Fruit fly (Drosophila melanogaster) whole organism, embryonic: ENCODE data around the gene CG7627.

Experiments used
- Atf3 ChIP-seq: fragments of 200-800 bp; sonication (Bioruptor generic); optimal IDR thresholded peaks from 3 replicates; lab custom pipeline; 2016; ENCODE audit warnings: missing biosample characterization, missing genetic modification characterization
- CG10267 ChIP-seq: fragments of 200-800 bp; sonication (Bioruptor generic); optimal IDR thresholded peaks from 2 replicates; lab custom pipeline; 2018; ENCODE audit warnings: missing biosample characterization, mild to moderate bottlenecking, missing genetic modification characterization, moderate library complexity
- CG10565 ChIP-seq: fragments of 200-800 bp; sonication (Bioruptor generic); optimal IDR thresholded peaks from 3 replicates; lab custom pipeline; 2016; ENCODE audit warnings: missing biosample characterization, mild to moderate bottlenecking, missing genetic modification characterization
- CG10654 ChIP-seq: fragments of 200-800 bp; sonication (Bioruptor generic); optimal IDR thresholded peaks from 2 replicates; lab custom pipeline; 2016; ENCODE audit warnings: missing biosample characterization, missing genetic modification characterization
- CG11560 ChIP-seq: fragments of 200-800 bp; sonication (Bioruptor generic); IDR thresholded peaks from 3 replicates; pipeline ENCODE4 v1.3.6; 2022; ENCODE audit warnings: missing biosample characterization, missing genetic modification characterization
- CG11695 ChIP-seq: fragments of 200-800 bp; sonication (Bioruptor generic); IDR thresholded peaks from 3 replicates; pipeline ENCODE4 v1.3.6; 2022; ENCODE audit warnings: missing biosample characterization, missing genetic modification characterization
- CG13296 ChIP-seq: fragments of 200-800 bp; sonication (Bioruptor generic); optimal IDR thresholded peaks from 3 replicates; lab custom pipeline; 2018; ENCODE audit warnings: missing biosample characterization, mild to moderate bottlenecking, missing genetic modification characterization
- CG13624 ChIP-seq: fragments of 200-800 bp; sonication (Bioruptor generic); optimal IDR thresholded peaks from 2 replicates; lab custom pipeline; 2016; ENCODE audit warnings: missing biosample characterization, missing genetic modification characterization
- CG14860 ChIP-seq: fragments of 200-800 bp; sonication (Bioruptor generic); IDR thresholded peaks from 3 replicates; pipeline ENCODE4 v1.3.6; 2022; ENCODE audit warnings: missing biosample characterization, missing genetic modification characterization; ENCODE audit not compliant: partially characterized antibody
- CG1647 ChIP-seq: fragments of 200-800 bp; sonication (Bioruptor generic); optimal IDR thresholded peaks from 3 replicates; lab custom pipeline; 2016; ENCODE audit warnings: missing biosample characterization, missing genetic modification characterization
- CG16779 ChIP-seq: fragments of 200-800 bp; sonication (Bioruptor generic); IDR thresholded peaks from 2 replicates; pipeline ENCODE4 v1.3.6; 2022; ENCODE audit warnings: missing biosample characterization, missing genetic modification characterization
- CG16815 ChIP-seq: fragments of 200-800 bp; sonication (Bioruptor generic); optimal IDR thresholded peaks from 3 replicates; lab custom pipeline; 2017; ENCODE audit warnings: missing biosample characterization, mild to moderate bottlenecking, missing genetic modification characterization
- CG16863 ChIP-seq: fragments of 200-800 bp; sonication (Bioruptor generic); optimal IDR thresholded peaks from 3 replicates; lab custom pipeline; 2016; ENCODE audit warnings: missing biosample characterization, missing genetic modification characterization
- CG17568 ChIP-seq: fragments of 200-800 bp; sonication (Bioruptor generic); optimal IDR thresholded peaks from 2 replicates; lab custom pipeline; 2018; ENCODE audit warnings: missing biosample characterization, mild to moderate bottlenecking, missing genetic modification characterization, moderate library complexity
- CG18262 ChIP-seq: fragments of 200-800 bp; optimal IDR thresholded peaks from 3 replicates; lab custom pipeline; 2019; ENCODE audit warnings: missing biosample characterization, mild to moderate bottlenecking, missing genetic modification characterization, moderate library complexity
- CG2129 ChIP-seq: fragments of 200-800 bp; sonication (Bioruptor generic); IDR thresholded peaks from 2 replicates; pipeline ENCODE4 v1.3.6; 2022; ENCODE audit warnings: missing biosample characterization, missing genetic modification characterization; ENCODE audit not compliant: partially characterized antibody
- CG2202 ChIP-seq: fragments of 200-800 bp; sonication (Bioruptor generic); optimal IDR thresholded peaks from 2 replicates; lab custom pipeline; 2018; ENCODE audit warnings: missing biosample characterization, mild to moderate bottlenecking, missing genetic modification characterization
- CG33213 ChIP-seq: fragments of 200-800 bp; sonication (Bioruptor generic); optimal IDR thresholded peaks from 3 replicates; lab custom pipeline; 2016; ENCODE audit warnings: missing biosample characterization, missing genetic modification characterization
- CG4854 ChIP-seq: fragments of 200-800 bp; sonication (Bioruptor generic); optimal IDR thresholded peaks from 2 replicates; lab custom pipeline; 2016; ENCODE audit warnings: missing biosample characterization, missing genetic modification characterization, inconsistent platforms
- CG7357 ChIP-seq: fragments of 200-800 bp; sonication (Bioruptor generic); IDR thresholded peaks from 3 replicates; pipeline ENCODE4 v1.3.6; 2022; ENCODE audit warnings: missing biosample characterization, missing genetic modification characterization
- CG7745 ChIP-seq: fragments of 200-800 bp; sonication (Bioruptor generic); optimal IDR thresholded peaks from 2 replicates; lab custom pipeline; 2018; ENCODE audit warnings: missing biosample characterization, mild to moderate bottlenecking, missing genetic modification characterization, moderate library complexity
- CG8281 ChIP-seq: fragments of 200-800 bp; sonication (Bioruptor generic); optimal IDR thresholded peaks from 2 replicates; lab custom pipeline; 2018; ENCODE audit warnings: missing biosample characterization, mild to moderate bottlenecking, missing genetic modification characterization, moderate library complexity
- CG8359 ChIP-seq: fragments of 200-800 bp; sonication (Bioruptor generic); optimal IDR thresholded peaks from 2 replicates; lab custom pipeline; 2017; ENCODE audit warnings: missing biosample characterization, mild to moderate bottlenecking, missing genetic modification characterization, borderline replicate concordance
- CG9437 ChIP-seq: fragments of 200-800 bp; sonication (Bioruptor generic); optimal IDR thresholded peaks from 2 replicates; lab custom pipeline; 2018; ENCODE audit warnings: missing biosample characterization, mild to moderate bottlenecking, missing genetic modification characterization
- CG9609 ChIP-seq: fragments of 200-800 bp; sonication (Bioruptor generic); optimal IDR thresholded peaks from 3 replicates; lab custom pipeline; 2016; ENCODE audit warnings: missing biosample characterization, missing genetic modification characterization
- CG9876 ChIP-seq: fragments of 200-800 bp; sonication (Bioruptor generic); optimal IDR thresholded peaks from 2 replicates; lab custom pipeline; 2016; ENCODE audit warnings: missing biosample characterization, missing genetic modification characterization
- E2f1 ChIP-seq: fragments of 200-800 bp; sonication (Bioruptor generic); IDR thresholded peaks from 2 replicates; pipeline ENCODE4 v1.3.6; 2022; ENCODE audit warnings: missing biosample characterization, missing genetic modification characterization
- Gsc ChIP-seq: fragments of 200-800 bp; sonication (Bioruptor generic); IDR thresholded peaks from 2 replicates; pipeline ENCODE4 v1.3.6; 2022; ENCODE audit warnings: missing biosample characterization, missing genetic modification characterization
- Hey ChIP-seq: fragments of 200-800 bp; sonication (Bioruptor generic); optimal IDR thresholded peaks from 3 replicates; lab custom pipeline; 2018; ENCODE audit warnings: missing biosample characterization, mild to moderate bottlenecking, missing genetic modification characterization
- Hr3 ChIP-seq: fragments of 200-800 bp; sonication (Bioruptor generic); optimal IDR thresholded peaks from 3 replicates; lab custom pipeline; 2016; ENCODE audit warnings: missing biosample characterization, missing genetic modification characterization
- Hr78 ChIP-seq, 2 experiments: fragments of 200-800 bp in 1 of 2; fragments of >200 bp in 1 of 2; sonication (Bioruptor generic) in 1 of 2; optimal IDR thresholded peaks; 2 replicates each; lab custom pipeline; 2017 to 2019; ENCODE audit warnings: missing biosample characterization in 2 of 2, missing genetic modification characterization in 2 of 2, mild to moderate bottlenecking in 1 of 2, moderate library complexity in 1 of 2
- Meics ChIP-seq: fragments of 200-800 bp; sonication (Bioruptor generic); optimal IDR thresholded peaks from 2 replicates; lab custom pipeline; 2017; ENCODE audit warnings: missing biosample characterization, mild to moderate bottlenecking, missing genetic modification characterization
- Mes4 ChIP-seq: fragments of 200-800 bp; sonication (Bioruptor generic); optimal IDR thresholded peaks from 2 replicates; lab custom pipeline; 2016; ENCODE audit warnings: missing biosample characterization, missing genetic modification characterization
- Sry-δ ChIP-seq: fragments of 200-800 bp; sonication (Bioruptor generic); optimal IDR thresholded peaks from 2 replicates; lab custom pipeline; 2016; ENCODE audit warnings: missing biosample characterization, missing genetic modification characterization
- TFAM ChIP-seq: fragments of 200-800 bp; sonication (Bioruptor generic); optimal IDR thresholded peaks from 2 replicates; lab custom pipeline; 2017; ENCODE audit warnings: missing biosample characterization, missing genetic modification characterization, inconsistent platforms
- Usf ChIP-seq: fragments of 200-800 bp; sonication (Bioruptor generic); optimal IDR thresholded peaks from 2 replicates; lab custom pipeline; 2017; ENCODE audit warnings: missing genotype, missing biosample characterization, missing genetic modification characterization
- bbx ChIP-seq: fragments of 200-800 bp; sonication (Bioruptor generic); IDR thresholded peaks from 2 replicates; pipeline ENCODE4 v1.3.6; 2022; ENCODE audit warnings: missing biosample characterization, missing genetic modification characterization; ENCODE audit not compliant: partially characterized antibody
- gce ChIP-seq: fragments of 200-800 bp; sonication (Bioruptor generic); IDR thresholded peaks from 3 replicates; pipeline ENCODE4 v1.3.6; 2022; ENCODE audit warnings: missing biosample characterization, missing genetic modification characterization
- gro ChIP-seq: fragments of 200-800 bp; sonication (Bioruptor generic); optimal IDR thresholded peaks from 2 replicates; lab custom pipeline; 2016; ENCODE audit warnings: missing biosample characterization, missing genetic modification characterization
- lmd ChIP-seq: fragments of 200-800 bp; sonication (Bioruptor generic); IDR thresholded peaks from 2 replicates; pipeline ENCODE4 v1.3.6; 2022; ENCODE audit warnings: missing biosample characterization, missing genetic modification characterization
- lola ChIP-seq, 3 experiments: fragments of >200 bp in 2 of 3; fragments of 200-800 bp in 1 of 3; sonication (Bioruptor generic) in 1 of 3; optimal IDR thresholded peaks; 2 replicates each; lab custom pipeline; 2017 to 2019; ENCODE audit warnings: missing biosample characterization in 3 of 3, missing genetic modification characterization in 3 of 3, mild to moderate bottlenecking in 1 of 3, moderate library complexity in 1 of 3
- mam ChIP-seq: fragments of 200-800 bp; sonication (Bioruptor generic); optimal IDR thresholded peaks from 3 replicates; lab custom pipeline; 2016; ENCODE audit warnings: missing biosample characterization, missing genetic modification characterization
- onecut ChIP-seq: fragments of 200-800 bp; sonication (Bioruptor generic); IDR thresholded peaks from 2 replicates; pipeline ENCODE4 v1.3.6; 2022; ENCODE audit warnings: missing biosample characterization, missing genetic modification characterization
- otp ChIP-seq: fragments of 200-800 bp; sonication (Bioruptor generic); IDR thresholded peaks from 3 replicates; pipeline ENCODE4, ENCODE4 v1.3.6; 2022; ENCODE audit warnings: missing biosample characterization, missing genetic modification characterization
- phol ChIP-seq: fragments of 200-800 bp; sonication (Bioruptor generic); optimal IDR thresholded peaks from 3 replicates; lab custom pipeline; 2018; ENCODE audit warnings: missing biosample characterization, mild to moderate bottlenecking, missing genetic modification characterization, moderate library complexity
- repo ChIP-seq: fragments of 200-800 bp; sonication (Bioruptor generic); optimal IDR thresholded peaks from 2 replicates; lab custom pipeline; 2016; ENCODE audit warnings: missing biosample characterization, missing genetic modification characterization
- ro ChIP-seq: fragments of 200-800 bp; sonication (Bioruptor generic); IDR thresholded peaks from 2 replicates; pipeline ENCODE4 v1.3.6; 2022; ENCODE audit warnings: missing biosample characterization, missing genetic modification characterization
- shn ChIP-seq: fragments of 200-800 bp; sonication (Bioruptor generic); optimal IDR thresholded peaks from 3 replicates; lab custom pipeline; 2016; ENCODE audit warnings: missing biosample characterization, missing genetic modification characterization
- stc ChIP-seq: fragments of 200-800 bp; sonication (Bioruptor generic); IDR thresholded peaks from 2 replicates; pipeline ENCODE4 v1.3.6; 2022; ENCODE audit warnings: missing biosample characterization, missing genetic modification characterization

CG7627 gene

DNA sequence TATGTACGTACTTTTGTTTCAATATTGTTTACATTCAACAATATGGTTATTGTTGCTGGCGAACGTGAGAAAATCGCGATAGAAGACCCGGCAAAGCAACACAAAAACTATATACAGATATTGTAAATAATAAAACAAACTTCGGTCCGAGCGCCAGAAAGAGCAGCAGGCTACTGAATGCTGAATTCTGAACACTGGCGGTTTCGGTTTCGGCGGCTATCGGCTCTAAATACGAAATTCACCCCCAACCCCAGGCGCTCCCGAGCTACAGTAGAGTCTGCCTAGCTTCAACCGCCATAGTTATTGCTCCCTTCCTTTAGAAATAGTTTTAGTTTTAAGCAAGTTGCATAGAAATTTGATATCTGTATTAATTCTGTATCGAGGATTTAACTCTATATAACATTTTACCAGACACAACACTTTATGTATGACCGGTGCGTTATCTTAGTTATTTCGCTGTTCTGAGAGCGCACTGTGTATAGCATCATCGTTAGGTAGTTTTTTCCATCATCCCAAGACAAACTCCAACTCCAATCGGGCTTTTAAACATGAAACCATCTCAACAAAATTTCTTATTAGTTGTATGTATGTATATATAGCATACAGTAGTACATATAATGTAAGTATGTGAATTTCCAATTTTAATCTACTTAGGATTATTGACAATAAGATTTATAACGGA, at the start of gene CG7627 (continued):
- TF ChIP-seq mam (GFP tag; lab: Kevin White, UChicago) (peak; percentile 84), CG10654 (GFP tag; lab: Kevin White, UChicago) (peak; percentile 50), CG2129 (GFP tag; lab: Robert Waterston, UW) (no peak), bbx (GFP tag; lab: Robert Waterston, UW) (peak; percentile 48; the same call in 1 of the 2 replicates), otp (GFP tag; lab: Robert Waterston, UW) (0 out of 3 replicates have a peak, but pooled peaks have one; percentile 59), CG10267 (tag; lab: Kevin White, UChicago) (peak; percentile 65), CG13296 (GFP tag; lab: Kevin White, UChicago) (peak; percentile 67), CG16779 (0 out of 2 replicates have a peak, but pooled peaks have one; percentile 34), gce (GFP tag; lab: Robert Waterston, UW) (peak; percentile 31; the same call in 1 of the 3 replicates), CG4854 (GFP tag; lab: Kevin White, UChicago) (peak; percentile 19), shn (GFP tag; lab: Kevin White, UChicago) (peak; percentile 79), onecut (GFP tag; lab: Robert Waterston, UW) (peak; percentile 54), CG33213 (GFP tag; lab: Kevin White, UChicago) (peak; percentile 34), CG11695 (GFP tag; lab: Robert Waterston, UW) (peak; percentile 72; the same call in 2 of the 3 replicates), Hr3 (GFP tag; lab: Kevin White, UChicago) (peak; percentile 62), ro (GFP tag; lab: Robert Waterston, UW) (peak; percentile 70), CG17568 (peak; percentile 45), Sry-δ (GFP tag; lab: Kevin White, UChicago) (peak; percentile 48), Meics (peak; percentile 84), lola (GFP tag; optimal IDR thresholded peaks at IDR 0.05; lab: Kevin White, UChicago) (peak in 1 of 3 experiments; percentile 43), CG9609 (peak; percentile 72), phol (tag; lab: Kevin White, UChicago) (peak; percentile 70), CG9437 (GFP tag; lab: Kevin White, UChicago) (peak; percentile 67), CG13624 (GFP tag; lab: Kevin White, UChicago) (peak; percentile 45), CG11560 (tag; lab: Robert Waterston, UW) (peak; percentile 63; the same call in 2 of the 3 replicates), CG14860 (GFP tag; lab: Robert Waterston, UW) (no peak), stc (GFP tag; lab: Robert Waterston, UW) (peak; percentile 60; the same call in 1 of the 2 replicates), CG1647 (GFP tag; lab: Kevin White, UChicago) (peak; percentile 46), CG8359 (GFP tag; lab: Kevin White, UChicago) (peak; percentile 39), Gsc (no peak), CG2202 (tag; lab: Kevin White, UChicago) (no peak), repo (GFP tag; lab: Kevin White, UChicago) (peak; percentile 73), Hey (tag; lab: Kevin White, UChicago) (no peak), E2f1 (GFP tag; lab: Robert Waterston, UW) (peak; percentile 63), CG8281 (tag; lab: Kevin White, UChicago) (peak; percentile 50), CG7745 (no peak), gro (peak; percentile 75), CG9876 (GFP tag; lab: Kevin White, UChicago) (peak; percentile 35), CG7357 (peak; percentile 73; the same call in 2 of the 3 replicates), Usf (GFP tag; lab: Kevin White, UChicago) (peak; percentile 51), lmd (GFP tag; lab: Robert Waterston, UW) (peak; percentile 85), Atf3 (GFP tag; lab: Kevin White, UChicago) (peak; percentile 44), TFAM (GFP tag; lab: Kevin White, UChicago) (no peak), CG10565 (GFP tag; lab: Kevin White, UChicago) (no peak), CG16863 (GFP tag; lab: Kevin White, UChicago) (peak; percentile 40), Hr78 (GFP tag; optimal IDR thresholded peaks at IDR 0.05; lab: Kevin White, UChicago) (peak in 1 of 2 experiments; percentile 15), CG18262 (peak; percentile 74), Mes4 (peak; percentile 35), CG16815 (GFP tag; lab: Kevin White, UChicago) (peak; percentile 76)
